Fruit fly (Drosophila melanogaster): Measurements from ENCODE around the gene CG31777.

DNA sequence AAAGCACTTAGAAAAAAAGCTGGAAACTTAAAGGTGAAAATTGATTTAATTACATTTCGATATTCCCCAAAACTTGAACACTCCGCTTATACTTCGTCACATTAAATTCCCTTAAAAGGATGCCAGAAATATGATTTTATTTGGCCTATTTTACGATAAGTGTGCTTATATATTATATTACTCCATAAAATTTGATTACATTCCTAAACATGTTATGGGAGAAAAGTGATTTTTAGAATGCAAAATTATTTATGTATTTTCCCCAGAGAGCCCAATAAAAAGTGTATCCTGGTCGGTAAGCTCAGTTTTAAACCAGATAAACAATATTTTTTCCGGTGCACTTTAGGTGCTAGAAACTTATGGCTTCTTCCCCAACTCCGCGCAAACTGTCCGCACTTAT is 30.8 kb upstream of the CG31777 start:
- no peak for TF ChIP-seq sage (GFP tag; optimal IDR thresholded peaks at IDR 0.05)
- TF ChIP-seq Jra (GFP tag; optimal IDR thresholded peaks at IDR 0.05): no peak
- TF ChIP-seq foxo (GFP tag; optimal IDR thresholded peaks at IDR 0.05): no peak
- TF ChIP-seq fru (GFP tag; optimal IDR thresholded peaks at IDR 0.05): no peak
- no peak for TF ChIP-seq Hr83 (GFP tag; optimal IDR thresholded peaks at IDR 0.05; ENCODE audit: poor library complexity, severe bottlenecking)
- no peak for TF ChIP-seq brk (GFP tag; optimal IDR thresholded peaks at IDR 0.05)
- TF ChIP-seq lola (GFP tag; optimal IDR thresholded peaks at IDR 0.05): no peak
- no peak for TF ChIP-seq h (GFP tag; optimal IDR thresholded peaks at IDR 0.05)
- TF ChIP-seq Myc (optimal IDR thresholded peaks at IDR 0.05): no peak

All from whole organism, wandering third instar larva.